Worm (Caenorhabditis elegans): ENCODE measurements around the gene C08G5.7.
A peak's percentile ranks its signal among the peaks of the same experiment; 100 is the strongest.

The C08G5.7 gene

DNA sequence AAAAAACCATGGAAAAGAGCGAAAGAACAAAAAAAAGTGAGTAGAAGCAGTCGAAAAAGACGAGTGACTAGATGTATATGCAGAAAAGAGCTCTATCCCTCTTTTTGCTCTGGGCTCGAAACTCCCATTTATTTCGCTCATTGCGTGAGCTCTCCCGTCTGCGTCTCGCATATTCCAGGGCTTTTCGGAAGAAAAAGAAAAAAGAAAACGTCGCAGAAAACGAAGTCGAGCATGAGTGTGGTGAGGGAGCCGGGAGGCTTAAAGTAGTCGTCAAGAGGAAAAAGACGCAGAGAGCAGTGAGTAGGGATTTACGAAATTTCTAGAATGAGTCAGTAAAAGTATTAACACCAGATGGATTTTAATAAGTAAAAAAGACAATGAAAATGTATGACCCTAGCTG lies 5.3 kb downstream of the C08G5.7 start (continued):
- no peak for TF ChIP-seq lin-39 (tag; optimal IDR thresholded peaks at IDR 0.05)
- TF ChIP-seq tag-97 (GFP tag; IDR thresholded peaks at IDR 0.05) = no peak
- no peak for TF ChIP-seq pqm-1 (tag; optimal IDR thresholded peaks at IDR 0.05)
- TF ChIP-seq egl-27 (tag; optimal IDR thresholded peaks at IDR 0.05) = no peak

DNA sequence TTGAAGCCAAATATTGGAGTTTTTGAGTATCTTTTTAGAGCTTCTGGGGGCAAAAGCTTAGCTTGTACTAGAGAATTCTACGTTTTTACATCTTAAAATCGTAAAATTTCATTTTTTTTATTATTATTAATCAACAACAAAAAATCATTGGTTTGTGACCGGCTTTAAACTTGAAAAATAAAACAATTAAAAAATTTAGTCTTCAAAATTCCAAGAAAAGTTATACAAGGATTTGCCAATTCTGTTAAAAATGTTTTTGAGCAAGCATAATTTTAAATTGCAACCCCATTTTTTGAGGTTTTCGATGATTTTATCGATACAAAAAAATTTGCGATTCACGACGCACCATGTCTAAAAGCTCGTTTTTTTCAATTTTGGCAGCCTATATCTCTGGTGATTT lies 7.9 kb downstream of the C08G5.7 start:
- TF ChIP-seq aha-1 (tag) (peak; percentile 92), egl-27 (tag; optimal IDR thresholded peaks at IDR 0.05) (no peak)

DNA sequence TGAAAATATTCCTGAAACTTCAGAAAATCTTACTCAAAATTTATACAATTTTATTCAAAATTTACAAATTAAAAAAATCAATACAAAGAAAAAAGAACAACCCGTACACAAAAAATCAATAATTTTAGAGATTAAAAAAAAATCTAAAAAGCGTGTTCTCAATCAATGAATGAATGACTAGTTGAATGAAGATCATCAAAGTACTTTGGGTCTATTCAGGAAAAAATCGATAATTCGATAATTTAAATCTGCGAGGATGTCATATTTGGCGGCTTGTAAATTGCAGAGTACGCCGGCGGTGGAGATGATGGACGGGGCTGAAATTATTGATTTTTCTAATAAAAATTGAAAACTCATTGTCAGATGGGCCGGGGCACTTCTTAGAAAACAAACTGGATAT lies 9.0 kb downstream of the C08G5.7 start:
- TF ChIP-seq ceh-28 (tag; optimal IDR thresholded peaks at IDR 0.05) (peak; percentile 88), lim-7 (GFP tag; IDR thresholded peaks at IDR 0.05) (no peak), ztf-11 (tag; optimal IDR thresholded peaks at IDR 0.05) (no peak)

ce11 chrII:754971-755370 lies 10.1 kb downstream of the C08G5.7 start:
- TF ChIP-seq lin-13 (GFP tag; optimal IDR thresholded peaks at IDR 0.05) = no peak
- no peak for TF ChIP-seq unc-62 (GFP tag; optimal IDR thresholded peaks at IDR 0.05 in 1 of 2)
- TF ChIP-seq unc-62 (tag; optimal IDR thresholded peaks at IDR 0.05) = no peak
- no peak for TF ChIP-seq mxl-2 (GFP tag; conservative IDR thresholded peaks at IDR 0.05)
- 0 out of 2 replicates have a peak, but pooled peaks have one; percentile 15 for TF ChIP-seq pha-4 (GFP tag; IDR thresholded peaks at IDR 0.05)
- TF ChIP-seq pha-4 (tag; optimal IDR thresholded peaks at IDR 0.05) = no peak
- TF ChIP-seq lin-38 (GFP tag; IDR thresholded peaks at IDR 0.05) = 0 out of 2 replicates have a peak, but pooled peaks have one; percentile 14
- TF ChIP-seq set-16 (GFP tag; IDR thresholded peaks at IDR 0.05) = no peak
- no peak for TF ChIP-seq madf-5 (GFP tag; IDR thresholded peaks at IDR 0.05)

DNA sequence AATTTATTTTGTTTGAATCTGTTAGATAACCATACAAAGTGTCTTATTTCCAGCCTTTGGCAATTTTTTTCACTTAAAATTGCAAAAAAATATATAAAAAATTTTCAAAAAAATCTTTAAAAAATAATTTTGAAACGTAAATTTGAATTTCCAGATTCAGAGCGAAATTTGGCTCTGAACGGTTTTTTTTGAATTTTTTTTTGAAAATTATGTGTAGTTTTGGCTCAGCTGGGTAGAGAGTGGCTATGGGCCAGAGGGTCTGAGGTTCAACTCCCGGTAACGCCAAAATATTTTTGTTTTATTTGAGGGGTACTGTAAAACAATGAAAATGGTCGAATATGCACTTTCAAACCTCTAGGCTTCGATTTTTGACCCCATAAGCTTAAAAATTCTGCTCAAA lies 11.7 kb downstream of the C08G5.7 start:
- TF ChIP-seq zip-2 (tag; optimal IDR thresholded peaks at IDR 0.05) (no peak), egl-43 (GFP tag; IDR thresholded peaks at IDR 0.05) (no peak), ztf-7 (tag; optimal IDR thresholded peaks at IDR 0.05) (no peak), spr-3 (GFP tag; optimal IDR thresholded peaks at IDR 0.05) (no peak), ceh-82 (tag; optimal IDR thresholded peaks at IDR 0.05) (no peak), tra-1 (GFP tag; IDR thresholded peaks at IDR 0.05) (no peak), T20F7.1 (GFP tag; optimal IDR thresholded peaks at IDR 0.05) (no peak), snpc-1.2 (GFP tag; IDR thresholded peaks at IDR 0.05) (no peak), ceh-62 (tag; optimal IDR thresholded peaks at IDR 0.05) (no peak), lsy-2 (tag; optimal IDR thresholded peaks at IDR 0.05) (no peak), nhr-237 (tag; optimal IDR thresholded peaks at IDR 0.05) (no peak), dmd-6 (GFP tag; IDR thresholded peaks at IDR 0.05) (no peak), daf-8 (GFP tag; IDR thresholded peaks at IDR 0.05) (no peak)

- TF ChIP-seq lim-7 (GFP tag; IDR thresholded peaks at IDR 0.05) (0 out of 2 replicates have a peak, but pooled peaks have one; percentile 16), lin-38 (GFP tag; IDR thresholded peaks at IDR 0.05) (0 out of 2 replicates have a peak, but pooled peaks have one; percentile 18), hlh-30 (tag; optimal IDR thresholded peaks at IDR 0.05; ENCODE audit: insufficient read depth) (no peak), Y105C5A.15 (GFP tag; IDR thresholded peaks at IDR 0.05) (no peak)
Measured at ce11 chrII:751850-752249, 13.3 kb downstream of the C08G5.7 start.

- TF ChIP-seq vab-7 (GFP tag; IDR thresholded peaks at IDR 0.05) (no peak), set-16 (GFP tag; IDR thresholded peaks at IDR 0.05) (peak; percentile 34; the same call in 1 of the 2 replicates), tag-97 (GFP tag; IDR thresholded peaks at IDR 0.05) (no peak), nhr-28 (tag; optimal IDR thresholded peaks at IDR 0.05) (no peak), spr-1 (tag; optimal IDR thresholded peaks at IDR 0.05) (no peak), F26F4.8 (GFP tag; conservative IDR thresholded peaks at IDR 0.05) (no peak), egl-43 (GFP tag; IDR thresholded peaks at IDR 0.05) (peak; percentile 57; the same call in 1 of the 2 replicates), D1046.2 (GFP tag; IDR thresholded peaks at IDR 0.05) (no peak), mdl-1 (tag; optimal IDR thresholded peaks at IDR 0.05) (no peak), fos-1 (tag; optimal IDR thresholded peaks at IDR 0.05) (no peak), snpc-1.2 (GFP tag; IDR thresholded peaks at IDR 0.05) (no peak), F49E8.2 (tag; optimal IDR thresholded peaks at IDR 0.05; ENCODE audit: borderline replicate concordance) (no peak), rbr-2 (tag; optimal IDR thresholded peaks at IDR 0.05) (no peak), nhr-48 (tag; optimal IDR thresholded peaks at IDR 0.05) (no peak), dmd-6 (GFP tag; IDR thresholded peaks at IDR 0.05) (no peak), mdt-29 (GFP tag; IDR thresholded peaks at IDR 0.05) (no peak), lin-38 (GFP tag; IDR thresholded peaks at IDR 0.05) (0 out of 2 replicates have a peak, but pooled peaks have one; percentile 7)
Measured at ce11 chrII:750155-750554, 15.0 kb downstream of the C08G5.7 start, which contains the start of gene snt-6. snt-6 (minus strand) TSS chrII:750212.
